Worm (Caenorhabditis elegans): ENCODE data around the gene spe-41.

Gene spe-41

ce11 chrIII:3404354-3404913 lies 39.6 kb downstream of the spe-41 start, which contains the start of the genes npp-9 and F59A2.5 (continued):
- TF ChIP-seq dpff-1 (tag; optimal IDR thresholded peaks at IDR 0.05) (no peak), pbrm-1 (GFP tag; IDR thresholded peaks at IDR 0.05) (no peak), F57A8.1 (GFP tag; optimal IDR thresholded peaks at IDR 0.05) (no peak), F49E8.2 (tag; optimal IDR thresholded peaks at IDR 0.05; ENCODE audit: insufficient read depth) (peak; percentile 55), aptf-3 (GFP tag; IDR thresholded peaks at IDR 0.05) (no peak), madf-3 (GFP tag; IDR thresholded peaks at IDR 0.05) (no peak), ztf-28 (GFP tag; IDR thresholded peaks at IDR 0.05) (no peak), tbx-9 (tag; optimal IDR thresholded peaks at IDR 0.05; ENCODE audit: borderline replicate concordance) (no peak), K12H6.12 (tag; optimal IDR thresholded peaks at IDR 0.05) (no peak), sptf-2 (GFP tag; optimal IDR thresholded peaks at IDR 0.05) (no peak), madf-6 (GFP tag; IDR thresholded peaks at IDR 0.05) (peak; percentile 91), ekl-4 (GFP tag; IDR thresholded peaks at IDR 0.05) (no peak), ztf-18 (tag; optimal IDR thresholded peaks at IDR 0.05) (peak; percentile 11), efl-1 (GFP tag; optimal IDR thresholded peaks at IDR 0.05) (peak; percentile 97), hlh-12 (tag; optimal IDR thresholded peaks at IDR 0.05) (no peak), lin-26 (GFP tag; IDR thresholded peaks at IDR 0.05) (no peak), F33H1.4 (GFP tag; IDR thresholded peaks at IDR 0.05) (peak; percentile 88), ceh-79 (tag; optimal IDR thresholded peaks at IDR 0.05) (no peak), akir-1 (GFP tag; optimal IDR thresholded peaks at IDR 0.05) (no peak), aptf-2 (GFP tag; conservative IDR thresholded peaks at IDR 0.05) (no peak), egl-18 (GFP tag; IDR thresholded peaks at IDR 0.05) (no peak), ceh-40 (GFP tag; IDR thresholded peaks at IDR 0.05) (no peak), C06A6.2 (GFP tag; conservative IDR thresholded peaks at IDR 0.05) (no peak), D2030.7 (GFP tag; IDR thresholded peaks at IDR 0.05) (peak; percentile 82), die-1 (tag; optimal IDR thresholded peaks at IDR 0.05) (no peak), Y79H2A.3 (GFP tag; conservative IDR thresholded peaks at IDR 0.05) (no peak), atf-7 (tag; optimal IDR thresholded peaks at IDR 0.05) (no peak), him-1 (tag; optimal IDR thresholded peaks at IDR 0.05) (no peak), xnd-1 (tag; optimal IDR thresholded peaks at IDR 0.05) (peak; percentile 86), T07F8.4 (tag; optimal IDR thresholded peaks at IDR 0.05) (no peak), lir-1 (GFP tag; conservative IDR thresholded peaks at IDR 0.05) (no peak; the same call in 1 of the 2 replicates), F37B4.10 (GFP tag; IDR thresholded peaks at IDR 0.05) (no peak), madf-8 (GFP tag; conservative IDR thresholded peaks at IDR 0.05) (peak; percentile 81), rcor-1 (GFP tag; IDR thresholded peaks at IDR 0.05) (no peak), dpl-1 (GFP tag; optimal IDR thresholded peaks at IDR 0.05) (peak; percentile 83), nhr-179 (tag; optimal IDR thresholded peaks at IDR 0.05) (no peak), lsy-27 (tag; optimal IDR thresholded peaks at IDR 0.05; ENCODE audit: borderline replicate concordance, insufficient read depth) (no peak), B0336.3 (GFP tag; IDR thresholded peaks at IDR 0.05) (peak; percentile 21; the same call in 1 of the 2 replicates), F57C9.4 (tag; optimal IDR thresholded peaks at IDR 0.05) (no peak), cebp-2 (GFP tag; IDR thresholded peaks at IDR 0.05) (no peak), B0261.1 (tag; optimal IDR thresholded peaks at IDR 0.05) (no peak), ceh-27 (GFP tag; optimal IDR thresholded peaks at IDR 0.05) (no peak), ZK185.1 (tag; optimal IDR thresholded peaks at IDR 0.05; ENCODE audit: poor library complexity, severe bottlenecking) (no peak), zfh-2 (GFP tag; conservative IDR thresholded peaks at IDR 0.05) (no peak), F39B2.1 (GFP tag; IDR thresholded peaks at IDR 0.05) (no peak), ama-1 (optimal IDR thresholded peaks at IDR 0.05) (no peak), ama-1 (GFP tag; optimal IDR thresholded peaks at IDR 0.05) (no peak), fkh-3 (tag; optimal IDR thresholded peaks at IDR 0.05) (no peak), madf-10 (tag; optimal IDR thresholded peaks at IDR 0.05) (no peak), chd-7 (tag; optimal IDR thresholded peaks at IDR 0.05) (no peak)

Data from whole organism, young adult.